Worm (Caenorhabditis elegans) whole organism, L1 larva: Measurements from ENCODE around the gene nep-2.

Experiments
- C04F5.9 ChIP-seq: sonication (generic microtip); optimal IDR thresholded peaks from 2 replicates; lab custom pipeline; 2016; ENCODE audit warnings: missing genetic modification characterization, missing compliant biosample characterization
- C16A3.4 ChIP-seq: fragments of 150-350 bp; optimal IDR thresholded peaks from 2 replicates; lab custom pipeline; 2014; ENCODE audit warnings: missing biosample characterization, missing genetic modification characterization
- C34B4.2 ChIP-seq: sonication (generic microtip); optimal IDR thresholded peaks from 2 replicates; lab custom pipeline; 2017; ENCODE audit warnings: mild to moderate bottlenecking, missing genetic modification characterization, missing compliant biosample characterization
- Y116A8C.19 ChIP-seq: sonication (generic microtip); optimal IDR thresholded peaks from 2 replicates; lab custom pipeline; 2016; ENCODE audit warnings: missing compliant biosample characterization, missing genetic modification characterization, borderline replicate concordance
- aly-2 ChIP-seq: fragments of 150-350 bp; optimal IDR thresholded peaks from 2 replicates; lab custom pipeline; 2014; ENCODE audit warnings: missing biosample characterization, missing genetic modification characterization
- ama-1 ChIP-seq: fragments of 150-350 bp; optimal IDR thresholded peaks from 2 replicates; lab custom pipeline; 2014
- blmp-1 ChIP-seq: fragments of 150-350 bp; optimal IDR thresholded peaks from 2 replicates; lab custom pipeline; 2014; ENCODE audit warnings: missing biosample characterization, missing genetic modification characterization
- ceh-63 ChIP-seq: fragments of 200-800 bp; sonication (Bioruptor generic); optimal IDR thresholded peaks from 2 replicates; lab custom pipeline; 2018; ENCODE audit warnings: mild to moderate bottlenecking, missing genetic modification characterization, missing compliant biosample characterization
- ceh-82 ChIP-seq, 3 experiments: fragments of 150-350 bp in 1 of 3; sonication (generic microtip) in 2 of 3; optimal IDR thresholded peaks; 2 replicates each; lab custom pipeline; 2014 to 2017; ENCODE audit warnings: missing biosample characterization in 3 of 3, missing genetic modification characterization in 3 of 3
- ceh-88 ChIP-seq: fragments of 200-800 bp; sonication (Bioruptor generic); IDR thresholded peaks from 2 replicates; pipeline ENCODE4 v1.3.6; 2022; ENCODE audit warnings: missing genetic modification characterization, missing compliant biosample characterization
- ces-1 ChIP-seq: fragments of 150-350 bp; optimal IDR thresholded peaks from 2 replicates; lab custom pipeline; 2014; ENCODE audit warnings: missing biosample characterization, missing genetic modification reagents, missing genetic modification characterization
- dpl-1 ChIP-seq, 3 experiments: fragments of 150-350 bp in 2 of 3; sonication (generic microtip) in 1 of 3; optimal IDR thresholded peaks; 2 replicates each; lab custom pipeline; 2014 to 2017; ENCODE audit warnings: missing biosample characterization in 3 of 3, missing genetic modification characterization in 3 of 3, missing genetic modification reagents in 3 of 3
- dsc-1 ChIP-seq: sonication (generic microtip); optimal IDR thresholded peaks from 2 replicates; lab custom pipeline; 2016; ENCODE audit warnings: mild to moderate bottlenecking, missing genetic modification characterization, missing compliant biosample characterization
- efl-3 ChIP-seq: fragments of 200-800 bp; sonication (Bioruptor generic); optimal IDR thresholded peaks from 2 replicates; lab custom pipeline; 2018; ENCODE audit warnings: mild to moderate bottlenecking, missing genetic modification characterization, missing compliant biosample characterization
- elt-3 ChIP-seq, 6 experiments: fragments of 150-350 bp in 1 of 6; sonication (generic microtip); optimal IDR thresholded peaks; 2 replicates each; lab custom pipeline; 2017 to 2018; ENCODE audit warnings: missing biosample characterization in 6 of 6, missing genetic modification characterization in 6 of 6, inconsistent platforms in 1 of 6
- ets-5 ChIP-seq: fragments of 200-800 bp; sonication (Bioruptor generic); IDR thresholded peaks from 2 replicates; pipeline ENCODE4 v1.3.6; 2022; ENCODE audit warnings: missing genetic modification characterization, missing compliant biosample characterization
- fkh-10 ChIP-seq: sonication (generic microtip); optimal IDR thresholded peaks from 2 replicates; lab custom pipeline; 2017; ENCODE audit warnings: missing biosample characterization, missing genetic modification reagents, missing genetic modification characterization
- fkh-4 ChIP-seq: sonication (generic microtip); optimal IDR thresholded peaks from 2 replicates; lab custom pipeline; 2016; ENCODE audit warnings: missing compliant biosample characterization, missing genetic modification characterization, borderline replicate concordance
- fkh-8 ChIP-seq: sonication (generic microtip); optimal IDR thresholded peaks from 2 replicates; lab custom pipeline; 2016; ENCODE audit warnings: mild to moderate bottlenecking, missing genetic modification characterization, missing compliant biosample characterization
- fos-1 ChIP-seq: fragments of 150-350 bp; optimal IDR thresholded peaks from 2 replicates; lab custom pipeline; 2014; ENCODE audit warnings: missing biosample characterization, missing genetic modification characterization
- grh-1 ChIP-seq: fragments of 200-800 bp; sonication (Bioruptor generic); IDR thresholded peaks from 2 replicates; pipeline ENCODE4 v1.3.6; 2022; ENCODE audit warnings: missing genetic modification reagents, missing genetic modification characterization, missing compliant biosample characterization
- hlh-4 ChIP-seq: sonication (generic microtip); optimal IDR thresholded peaks from 2 replicates; lab custom pipeline; 2016; ENCODE audit warnings: mild to moderate bottlenecking, missing genetic modification characterization, missing compliant biosample characterization
- hpl-2 ChIP-seq: fragments of 150-350 bp; optimal IDR thresholded peaks from 2 replicates; lab custom pipeline; 2014; ENCODE audit warnings: missing biosample characterization, missing genetic modification reagents, missing genetic modification characterization
- irx-1 ChIP-seq: sonication (generic microtip); optimal IDR thresholded peaks from 2 replicates; lab custom pipeline; 2016; ENCODE audit warnings: missing genetic modification characterization, missing compliant biosample characterization
- isw-1 ChIP-seq: fragments of 200-800 bp; sonication (Bioruptor generic); IDR thresholded peaks from 2 replicates; pipeline ENCODE4 v1.3.6; 2022; ENCODE audit warnings: missing genetic modification characterization, missing compliant biosample characterization
- jun-1 ChIP-seq: fragments of 150-350 bp; optimal IDR thresholded peaks from 2 replicates; lab custom pipeline; 2014; ENCODE audit warnings: missing biosample characterization, missing genetic modification reagents, missing genetic modification characterization
- lin-13 ChIP-seq: fragments of 150-350 bp; optimal IDR thresholded peaks from 2 replicates; lab custom pipeline; 2014; ENCODE audit warnings: missing biosample characterization, missing genetic modification reagents, missing genetic modification characterization
- lin-14 ChIP-seq: fragments of 200-800 bp; sonication (Bioruptor generic); optimal IDR thresholded peaks from 2 replicates; lab custom pipeline; 2018; ENCODE audit warnings: mild to moderate bottlenecking, missing genetic modification characterization, moderate library complexity, missing compliant biosample characterization
- lin-15B ChIP-seq: fragments of 150-350 bp; sonication (generic microtip); optimal IDR thresholded peaks from 3 replicates; lab custom pipeline; 2014; ENCODE audit warnings: missing biosample characterization, missing genetic modification characterization
- lin-35 ChIP-seq, 2 experiments: fragments of 150-350 bp; optimal IDR thresholded peaks; 2 replicates each; lab custom pipeline; 2014; ENCODE audit warnings: missing biosample characterization in 2 of 2, missing genetic modification characterization in 2 of 2, missing genetic modification reagents in 2 of 2
- lin-39 ChIP-seq: fragments of 150-350 bp; optimal IDR thresholded peaks from 2 replicates; lab custom pipeline; 2014; ENCODE audit warnings: missing biosample characterization, missing genetic modification reagents, missing genetic modification characterization
- lir-3 ChIP-seq: sonication (generic microtip); optimal IDR thresholded peaks from 2 replicates; lab custom pipeline; 2016; ENCODE audit warnings: mild to moderate bottlenecking, missing genetic modification characterization, moderate library complexity, missing compliant biosample characterization; ENCODE audit not compliant: poor library complexity
- mab-9 ChIP-seq: fragments of 200-800 bp; sonication (Bioruptor generic); IDR thresholded peaks from 2 replicates; pipeline ENCODE4 v1.3.6; 2022; ENCODE audit warnings: missing genetic modification reagents, missing genetic modification characterization, missing compliant biosample characterization
- mep-1 ChIP-seq: fragments of 150-350 bp; optimal IDR thresholded peaks from 2 replicates; lab custom pipeline; 2014; ENCODE audit warnings: missing biosample characterization, missing genetic modification characterization
- nhr-20 ChIP-seq: sonication (generic microtip); optimal IDR thresholded peaks from 2 replicates; lab custom pipeline; 2016; ENCODE audit warnings: mild to moderate bottlenecking, missing genetic modification characterization, missing compliant biosample characterization
- nhr-76 ChIP-seq: sonication (generic microtip); optimal IDR thresholded peaks from 2 replicates; lab custom pipeline; 2017; ENCODE audit warnings: missing biosample characterization, missing genetic modification characterization
- nhr-77 ChIP-seq: fragments of 150-350 bp; optimal IDR thresholded peaks from 2 replicates; lab custom pipeline; 2014; ENCODE audit warnings: missing biosample characterization, missing genetic modification characterization
- nhr-84 ChIP-seq: sonication (generic microtip); optimal IDR thresholded peaks from 2 replicates; lab custom pipeline; 2017; ENCODE audit warnings: missing biosample characterization, missing genetic modification characterization
- nhr-90 ChIP-seq: sonication (generic microtip); optimal IDR thresholded peaks from 2 replicates; lab custom pipeline; 2016; ENCODE audit warnings: mild to moderate bottlenecking, missing genetic modification characterization, missing compliant biosample characterization; ENCODE audit not compliant: poor library complexity
- pag-3 ChIP-seq: sonication (generic microtip); optimal IDR thresholded peaks from 2 replicates; lab custom pipeline; 2017; ENCODE audit warnings: missing genetic modification characterization, mild to moderate bottlenecking, missing compliant biosample characterization, antibody characterized with exemption, borderline replicate concordance; ENCODE audit not compliant: insufficient read depth
- pax-3 ChIP-seq: fragments of 200-800 bp; sonication (Bioruptor generic); optimal IDR thresholded peaks from 2 replicates; lab custom pipeline; 2018; ENCODE audit warnings: mild to moderate bottlenecking, missing genetic modification characterization, moderate library complexity, missing compliant biosample characterization
- pqm-1 ChIP-seq: sonication (generic microtip); optimal IDR thresholded peaks from 3 replicates; lab custom pipeline; 2017; ENCODE audit warnings: missing biosample characterization, missing genetic modification characterization
- rnt-1 ChIP-seq: sonication (generic microtip); optimal IDR thresholded peaks from 2 replicates; lab custom pipeline; 2016; ENCODE audit warnings: mild to moderate bottlenecking, missing genetic modification characterization, moderate library complexity, missing compliant biosample characterization
- snpc-4 ChIP-seq: fragments of 150-350 bp; optimal IDR thresholded peaks from 2 replicates; lab custom pipeline; 2014; ENCODE audit warnings: missing biosample characterization, missing genetic modification characterization
- snu-23 ChIP-seq: sonication (generic microtip); optimal IDR thresholded peaks from 2 replicates; lab custom pipeline; 2016; ENCODE audit warnings: missing genetic modification characterization, missing compliant biosample characterization
- sup-37 ChIP-seq: fragments of 200-800 bp; sonication (Bioruptor generic); optimal IDR thresholded peaks from 2 replicates; lab custom pipeline; 2018; ENCODE audit warnings: mild to moderate bottlenecking, missing genetic modification characterization, missing compliant biosample characterization
- swsn-7 ChIP-seq: sonication (generic microtip); optimal IDR thresholded peaks from 2 replicates; lab custom pipeline; 2016; ENCODE audit warnings: missing genetic modification characterization, missing compliant biosample characterization
- tlp-1 ChIP-seq: fragments of 150-350 bp; optimal IDR thresholded peaks from 2 replicates; lab custom pipeline; 2014; ENCODE audit warnings: missing biosample characterization, missing genetic modification characterization
- unc-130 ChIP-seq: fragments of 150-350 bp; optimal IDR thresholded peaks from 2 replicates; lab custom pipeline; 2017; ENCODE audit warnings: missing biosample characterization, missing genetic modification characterization, inconsistent platforms
- unc-30 ChIP-seq: sonication (generic microtip); optimal IDR thresholded peaks from 2 replicates; lab custom pipeline; 2017; ENCODE audit warnings: missing biosample characterization, missing genetic modification characterization
- unc-98 ChIP-seq: fragments of 200-800 bp; sonication (Bioruptor generic); IDR thresholded peaks from 2 replicates; pipeline ENCODE4 v1.3.6; 2022; ENCODE audit warnings: missing genetic modification characterization, missing compliant biosample characterization
- xbp-1 ChIP-seq: sonication (generic microtip); optimal IDR thresholded peaks from 2 replicates; lab custom pipeline; 2016; ENCODE audit warnings: missing genetic modification characterization, missing compliant biosample characterization
- zag-1 ChIP-seq: fragments of 150-350 bp; optimal IDR thresholded peaks from 2 replicates; lab custom pipeline; 2014; ENCODE audit warnings: missing biosample characterization, missing genetic modification characterization
- zip-4 ChIP-seq: fragments of 200-800 bp; sonication (Bioruptor generic); optimal IDR thresholded peaks from 2 replicates; lab custom pipeline; 2018; ENCODE audit warnings: mild to moderate bottlenecking, missing genetic modification characterization, moderate library complexity, missing compliant biosample characterization

The nep-2 gene

DNA sequence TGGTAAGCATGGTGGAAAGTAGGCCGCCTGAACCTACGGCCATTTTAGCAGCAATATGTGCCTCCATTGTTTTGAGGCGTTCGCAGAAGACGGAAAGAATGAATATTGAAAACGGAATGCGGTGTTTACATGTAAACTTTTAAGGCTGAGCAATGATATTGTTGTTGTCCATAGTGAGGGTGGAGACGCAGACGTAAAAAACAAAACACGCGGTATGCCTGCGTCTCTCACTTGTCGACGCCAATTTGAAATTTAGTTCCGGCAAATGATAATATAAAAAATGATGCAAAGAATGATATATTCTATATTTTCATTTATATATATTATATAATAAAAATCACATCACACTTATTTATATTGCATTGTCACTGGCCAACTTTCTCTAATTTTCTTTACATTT, 17.7 kb downstream of the nep-2 start, which contains the start of gene Y47G7B.2:
Gene Y47G7B.2, minus strand, starts transcription at position 143 of the 400 bp plus-strand sequence.
- TF ChIP-seq C16A3.4 (tag; lab: Kevin White, UChicago) (no peak), zip-4 (no peak), snu-23 (GFP tag; lab: Kevin White, UChicago) (no peak), elt-3 (tag; optimal IDR thresholded peaks at IDR 0.05; lab: Kevin White, UChicago) (no peak), ceh-63 (GFP tag; lab: Kevin White, UChicago) (no peak), lin-15B (tag; lab: Kevin White, UChicago) (no peak), lin-14 (GFP tag; lab: Kevin White, UChicago) (peak; percentile 66), nhr-76 (tag; lab: Kevin White, UChicago) (no peak), C34B4.2 (tag; lab: Kevin White, UChicago) (no peak), mep-1 (no peak), fkh-4 (no peak), fos-1 (tag; lab: Kevin White, UChicago) (no peak), unc-30 (tag; lab: Kevin White, UChicago) (no peak), aly-2 (tag; lab: Kevin White, UChicago) (no peak), rnt-1 (peak; percentile 29), fkh-10 (no peak), hlh-4 (tag; lab: Kevin White, UChicago) (no peak), xbp-1 (tag; lab: Kevin White, UChicago) (no peak), unc-130 (no peak), ceh-88 (no peak), pag-3 (tag; lab: Kevin White, UChicago) (no peak), grh-1 (no peak), lin-13 (GFP tag; lab: Kevin White, UChicago) (no peak), nhr-77 (no peak), lin-39 (no peak), dpl-1 (GFP tag; optimal IDR thresholded peaks at IDR 0.05; lab: Kevin White, UChicago) (no peak), pax-3 (no peak), blmp-1 (tag; lab: Kevin White, UChicago) (no peak), mab-9 (GFP tag; lab: Robert Waterston, UW) (no peak), Y116A8C.19 (no peak), unc-98 (no peak), ces-1 (GFP tag; lab: Kevin White, UChicago) (no peak), ceh-82 (tag; optimal IDR thresholded peaks at IDR 0.05; lab: Kevin White, UChicago) (no peak), ets-5 (GFP tag; lab: Robert Waterston, UW) (no peak), C04F5.9 (tag; lab: Kevin White, UChicago) (no peak), fkh-8 (tag; lab: Kevin White, UChicago) (peak; percentile 55), tlp-1 (tag; lab: Kevin White, UChicago) (no peak), nhr-84 (no peak), isw-1 (GFP tag; lab: Robert Waterston, UW) (no peak), ama-1 (lab: Kevin White, UChicago) (no peak), lin-35 (GFP tag; optimal IDR thresholded peaks at IDR 0.05; lab: Kevin White, UChicago) (peak in 1 of 2 experiments; percentile 34), nhr-90 (no peak), nhr-20 (tag; lab: Kevin White, UChicago) (peak; percentile 7), jun-1 (no peak), sup-37 (no peak), swsn-7 (tag; lab: Kevin White, UChicago) (no peak), hpl-2 (GFP tag; lab: Kevin White, UChicago) (no peak), lir-3 (tag; lab: Kevin White, UChicago) (no peak), irx-1 (tag; lab: Kevin White, UChicago) (no peak), pqm-1 (tag; lab: Kevin White, UChicago) (no peak), dsc-1 (tag; lab: Kevin White, UChicago) (no peak), snpc-4 (tag; lab: Kevin White, UChicago) (no peak), efl-3 (no peak), zag-1 (no peak)
